Fruit fly (Drosophila melanogaster) whole organism, pupa: Measurements from ENCODE around the gene SelT.

Experiments
- CG10348 ChIP-seq: fragments of 200-800 bp; sonication (Bioruptor generic); IDR thresholded peaks from 2 replicates; pipeline ENCODE4 v1.3.6; 2022; ENCODE audit warnings: missing biosample characterization, missing genetic modification characterization
- CG12605 ChIP-seq: fragments of 200-800 bp; sonication (Bioruptor generic); IDR thresholded peaks from 2 replicates; pipeline ENCODE4 v1.3.6; 2022; ENCODE audit warnings: missing biosample characterization, missing genetic modification characterization
- CG13204 ChIP-seq: fragments of 200-800 bp; sonication (Bioruptor generic); optimal IDR thresholded peaks from 2 replicates; lab custom pipeline; 2018; ENCODE audit warnings: missing biosample characterization, mild to moderate bottlenecking, missing genetic modification characterization, moderate library complexity
- CG14655 ChIP-seq: fragments of 200-800 bp; sonication (Bioruptor generic); optimal IDR thresholded peaks from 3 replicates; lab custom pipeline; 2017; ENCODE audit warnings: mild to moderate bottlenecking, missing biosample characterization, missing genetic modification reagents, missing genetic modification characterization
- CG15710 ChIP-seq: fragments of 200-800 bp; sonication (Bioruptor generic); optimal IDR thresholded peaks from 2 replicates; lab custom pipeline; 2018; ENCODE audit warnings: missing biosample characterization, mild to moderate bottlenecking, missing genetic modification characterization, moderate library complexity
- CG17806 ChIP-seq: fragments of 200-800 bp; sonication (Bioruptor generic); optimal IDR thresholded peaks from 2 replicates; lab custom pipeline; 2018; ENCODE audit warnings: missing biosample characterization, mild to moderate bottlenecking, missing genetic modification characterization, moderate library complexity
- CG32121 ChIP-seq: fragments of 200-800 bp; sonication (Bioruptor generic); IDR thresholded peaks from 2 replicates; pipeline ENCODE4 v1.3.6; 2022; ENCODE audit warnings: missing biosample characterization, missing genetic modification characterization
- CG34367 ChIP-seq: fragments of 200-800 bp; sonication (Bioruptor generic); optimal IDR thresholded peaks from 2 replicates; lab custom pipeline; 2018; ENCODE audit warnings: missing biosample characterization, mild to moderate bottlenecking, missing genetic modification characterization
- CG4496 ChIP-seq: fragments of 200-800 bp; sonication (Bioruptor generic); IDR thresholded peaks from 3 replicates; pipeline ENCODE4 v1.3.6; 2022; ENCODE audit warnings: missing biosample characterization, missing genetic modification characterization
- CG8159 ChIP-seq: fragments of 200-800 bp; sonication (Bioruptor generic); optimal IDR thresholded peaks from 3 replicates; lab custom pipeline; 2018; ENCODE audit warnings: missing biosample characterization, mild to moderate bottlenecking, missing genetic modification characterization, moderate library complexity
- CG8301 ChIP-seq: fragments of 200-800 bp; sonication (Bioruptor generic); optimal IDR thresholded peaks from 2 replicates; lab custom pipeline; 2018; ENCODE audit warnings: missing biosample characterization, mild to moderate bottlenecking, missing genetic modification characterization
- CG9948 ChIP-seq: fragments of 200-800 bp; sonication (Bioruptor generic); optimal IDR thresholded peaks from 2 replicates; lab custom pipeline; 2018; ENCODE audit warnings: missing biosample characterization, mild to moderate bottlenecking, missing genetic modification characterization, moderate library complexity
- D1 ChIP-seq: fragments of 200-800 bp; sonication (Bioruptor generic); optimal IDR thresholded peaks from 2 replicates; lab custom pipeline; 2018; ENCODE audit warnings: missing biosample characterization, mild to moderate bottlenecking, missing genetic modification characterization, moderate library complexity
- EcR ChIP-seq: fragments of 200-800 bp; sonication (Bioruptor generic); optimal IDR thresholded peaks from 3 replicates; lab custom pipeline; 2019; ENCODE audit warnings: missing biosample characterization, missing genetic modification characterization, mild to moderate bottlenecking, moderate library complexity, missing genetic modification reagents
- Ets98B ChIP-seq: fragments of 200-800 bp; sonication (Bioruptor generic); IDR thresholded peaks from 2 replicates; pipeline ENCODE4 v1.3.6; 2022; ENCODE audit warnings: missing biosample characterization, missing genetic modification characterization
- Pif1A ChIP-seq: fragments of 200-800 bp; sonication (Bioruptor generic); optimal IDR thresholded peaks from 3 replicates; lab custom pipeline; 2016; ENCODE audit warnings: missing biosample characterization, missing genetic modification characterization
- Pif1B ChIP-seq: fragments of 200-800 bp; sonication (Bioruptor generic); optimal IDR thresholded peaks from 3 replicates; lab custom pipeline; 2016; ENCODE audit warnings: missing biosample characterization, missing genetic modification characterization
- Snoo ChIP-seq: fragments of 200-800 bp; sonication (Bioruptor generic); optimal IDR thresholded peaks from 3 replicates; lab custom pipeline; 2017; ENCODE audit warnings: missing biosample characterization, mild to moderate bottlenecking, missing genetic modification characterization, inconsistent platforms
- fd96Ca ChIP-seq: fragments of 200-800 bp; sonication (Bioruptor generic); IDR thresholded peaks from 3 replicates; pipeline ENCODE4 v1.3.6; 2022; ENCODE audit warnings: missing biosample characterization, missing genetic modification characterization
- gl ChIP-seq: fragments of 200-800 bp; sonication (Bioruptor generic); optimal IDR thresholded peaks from 2 replicates; lab custom pipeline; 2018; ENCODE audit warnings: missing biosample characterization, mild to moderate bottlenecking, missing genetic modification characterization
- rn ChIP-seq: fragments of 200-800 bp; sonication (Bioruptor generic); IDR thresholded peaks from 2 replicates; pipeline ENCODE4 v1.3.6; 2022; ENCODE audit warnings: missing biosample characterization, missing genetic modification characterization

SelT gene

DNA sequence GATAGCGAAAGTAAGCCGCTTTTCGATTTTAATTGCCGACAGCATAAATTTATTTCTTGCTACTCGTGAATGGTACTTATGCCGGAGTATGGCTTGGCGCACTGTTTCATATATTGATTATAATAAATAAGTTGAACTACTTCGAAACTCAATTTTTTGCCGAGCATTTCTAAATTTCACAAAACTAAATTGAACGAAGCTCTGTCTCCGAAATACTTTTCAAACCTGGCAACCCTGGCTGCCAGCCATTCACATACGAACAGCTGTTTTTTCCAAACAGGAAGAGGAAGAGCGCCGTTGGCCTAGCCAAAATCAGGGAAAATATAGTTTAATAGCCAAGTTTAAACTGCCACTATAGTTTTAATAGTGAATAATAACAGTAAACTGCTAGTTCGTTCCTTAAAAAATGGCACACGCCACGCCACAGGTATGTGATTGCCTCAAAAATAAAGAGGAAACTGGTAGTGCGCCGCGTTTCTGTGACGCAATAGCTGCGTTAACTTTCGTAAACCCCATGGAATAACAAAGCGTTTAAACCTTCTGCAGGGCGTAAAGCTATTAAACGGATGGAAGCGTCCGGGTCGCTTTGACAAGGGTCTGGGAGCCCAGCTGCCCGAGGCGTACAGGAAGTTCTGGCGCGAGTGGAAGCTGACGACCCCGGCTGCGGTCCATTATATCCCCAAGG, 36.8 kb upstream of the SelT start, which contains the start of gene mRpL28:
TSS of gene mRpL28 (plus strand) at position 246 of the 685 bp plus-strand sequence.
- TF ChIP-seq CG9948 = no peak
- TF ChIP-seq CG8159 = no peak
- TF ChIP-seq CG12605 (GFP tag; lab: Robert Waterston, UW) = no peak
- TF ChIP-seq CG15710 = no peak
- no peak for TF ChIP-seq Pif1A
- TF ChIP-seq CG17806 (tag; lab: Kevin White, UChicago) = no peak
- no peak for TF ChIP-seq D1 (tag; lab: Kevin White, UChicago)
- TF ChIP-seq fd96Ca (GFP tag; lab: Robert Waterston, UW) = peak; percentile 18; the same call in 1 of the 3 replicates
- TF ChIP-seq Ets98B (GFP tag; lab: Robert Waterston, UW) = no peak
- TF ChIP-seq rn (GFP tag; lab: Robert Waterston, UW) = no peak
- TF ChIP-seq Snoo (tag; lab: Kevin White, UChicago) = no peak
- TF ChIP-seq CG32121 = no peak
- no peak for TF ChIP-seq CG8301
- TF ChIP-seq CG10348 (GFP tag; lab: Robert Waterston, UW) = no peak
- TF ChIP-seq gl (tag; lab: Kevin White, UChicago) = no peak
- 0 out of 3 replicates have a peak, but pooled peaks have one; percentile 24 for TF ChIP-seq CG4496 (GFP tag; lab: Robert Waterston, UW)
- TF ChIP-seq Pif1B (GFP tag; lab: Kevin White, UChicago) = no peak
- no peak for TF ChIP-seq CG34367
- TF ChIP-seq CG13204 (GFP tag; lab: Kevin White, UChicago) = no peak
- peak; percentile 70 for TF ChIP-seq EcR (GFP tag; lab: Kevin White, UChicago)
- TF ChIP-seq CG14655 (GFP tag; lab: Kevin White, UChicago) = no peak

DNA sequence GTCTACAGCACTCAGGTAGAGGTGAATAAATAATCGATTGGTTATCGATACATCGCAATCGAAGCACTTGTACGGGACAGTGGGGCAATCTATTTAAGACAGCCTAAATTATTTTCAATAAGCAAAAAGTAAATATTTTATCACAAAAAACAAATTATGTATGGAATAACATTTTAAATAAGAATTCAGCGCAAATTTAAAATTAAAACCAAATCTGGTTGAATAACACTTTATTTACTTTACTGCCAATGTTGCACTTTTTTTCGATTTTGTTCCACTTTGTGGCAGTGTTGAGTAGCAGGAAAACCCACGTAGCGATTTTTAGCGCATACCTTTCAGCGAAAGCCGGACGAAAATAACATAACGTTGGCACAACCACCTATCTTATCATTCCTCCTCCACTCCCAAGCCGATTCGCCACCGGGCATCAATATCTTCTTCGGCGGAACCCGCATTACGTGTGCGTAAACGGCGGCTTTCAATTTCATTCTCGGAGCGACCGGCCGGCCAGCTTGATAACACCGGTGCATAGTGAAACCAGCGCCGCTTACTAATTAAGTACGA, 33.7 kb upstream of the SelT start, which contains the start of the genes Gmd and CG3792:
TSS of gene Gmd (minus strand) at position 36 of the 564 bp plus-strand sequence.
TSS of gene CG3792 (plus strand) at position 325 of the 564 bp plus-strand sequence.
- TF ChIP-seq CG17806 (tag; lab: Kevin White, UChicago) (peak; percentile 91), CG15710 (peak; percentile 87), CG32121 (peak; percentile 95), Pif1B (GFP tag; lab: Kevin White, UChicago) (no peak), CG14655 (GFP tag; lab: Kevin White, UChicago) (no peak), Snoo (tag; lab: Kevin White, UChicago) (peak; percentile 89), CG13204 (GFP tag; lab: Kevin White, UChicago) (no peak), D1 (tag; lab: Kevin White, UChicago) (no peak), Ets98B (GFP tag; lab: Robert Waterston, UW) (peak; percentile 94), EcR (GFP tag; lab: Kevin White, UChicago) (peak; percentile 6), rn (GFP tag; lab: Robert Waterston, UW) (peak; percentile 87), CG34367 (peak; percentile 85), CG9948 (peak; percentile 89), CG10348 (GFP tag; lab: Robert Waterston, UW) (peak; percentile 87), Pif1A (no peak), CG8301 (peak; percentile 92), CG8159 (peak; percentile 95), gl (tag; lab: Kevin White, UChicago) (peak; percentile 81), CG12605 (GFP tag; lab: Robert Waterston, UW) (peak; percentile 89), CG4496 (GFP tag; lab: Robert Waterston, UW) (peak; percentile 97), fd96Ca (GFP tag; lab: Robert Waterston, UW) (peak; percentile 84)
- TF ChIP-seq, all 21 proteins: peak for 16

DNA sequence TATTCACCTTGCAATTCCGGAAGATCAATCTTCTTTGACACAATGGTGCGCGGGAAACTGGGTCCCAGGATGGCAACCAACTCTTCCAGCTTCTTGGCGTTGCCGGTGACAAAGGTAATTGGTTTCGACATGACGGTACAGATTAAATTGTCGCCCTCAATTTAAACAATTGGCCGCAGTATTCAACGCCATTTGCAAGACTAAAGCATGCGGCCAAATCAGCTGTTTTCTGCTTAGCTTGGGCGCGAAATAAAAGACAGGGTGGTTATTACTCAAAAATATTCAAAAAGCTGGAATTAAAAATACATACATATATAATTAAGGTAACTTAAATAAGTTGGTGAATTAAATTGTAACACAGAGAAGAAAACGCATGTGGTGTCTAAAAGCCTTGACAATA, 31.6 kb upstream of the SelT start, which contains the start of gene CG8891:
TSS of gene CG8891 (minus strand) at position 242 of the 400 bp plus-strand sequence.
- TF ChIP-seq D1 (tag; lab: Kevin White, UChicago) (no peak), fd96Ca (GFP tag; lab: Robert Waterston, UW) (no peak), CG13204 (GFP tag; lab: Kevin White, UChicago) (no peak), gl (tag; lab: Kevin White, UChicago) (no peak), CG4496 (GFP tag; lab: Robert Waterston, UW) (no peak), rn (GFP tag; lab: Robert Waterston, UW) (no peak), CG14655 (GFP tag; lab: Kevin White, UChicago) (no peak), Snoo (tag; lab: Kevin White, UChicago) (no peak), CG9948 (no peak), EcR (GFP tag; lab: Kevin White, UChicago) (no peak), CG10348 (GFP tag; lab: Robert Waterston, UW) (no peak), CG8301 (no peak), CG32121 (no peak), CG34367 (no peak), CG15710 (no peak), Pif1A (no peak), CG17806 (tag; lab: Kevin White, UChicago) (no peak)
- TF ChIP-seq, all 21 proteins: peak for 0

DNA sequence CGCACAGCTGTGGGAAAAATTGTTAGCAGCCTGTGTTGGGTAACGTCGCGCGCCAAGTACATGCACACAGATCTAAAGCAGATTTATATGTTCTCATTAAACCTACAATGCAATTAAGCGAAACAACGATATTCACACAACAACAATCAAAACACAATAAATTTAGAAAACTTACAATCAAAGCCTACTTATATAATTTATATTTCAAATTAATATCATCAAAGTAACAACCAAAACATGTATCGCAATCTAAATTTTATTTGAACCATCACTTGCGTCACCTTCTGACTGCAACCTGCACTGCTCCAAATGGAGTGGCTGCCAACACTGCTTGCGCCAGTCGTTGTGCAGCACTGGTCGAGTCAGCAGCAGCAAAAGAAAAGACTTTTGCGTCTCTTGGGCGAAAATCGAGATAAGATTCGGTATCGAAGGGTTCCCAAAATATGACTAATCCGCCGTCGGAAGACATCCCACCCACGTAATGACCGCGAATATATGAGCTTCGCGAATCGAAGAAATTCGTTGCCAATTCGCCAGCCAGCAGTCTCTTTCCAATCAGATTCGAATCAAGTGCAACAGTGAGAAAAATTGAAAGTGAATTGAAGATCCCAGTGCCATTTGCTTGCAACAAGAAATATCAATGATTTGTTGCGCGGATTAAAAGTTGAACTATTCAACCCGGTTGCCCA, 29.3 kb upstream of the SelT start, which contains the start of the genes CG8892 and CG34126:
TSS of gene CG8892 (minus strand) at position 315 of the 689 bp plus-strand sequence.
TSS of gene CG34126 (plus strand) at position 337 of the 689 bp plus-strand sequence.
- TF ChIP-seq CG9948 (peak; percentile 95), CG14655 (GFP tag; lab: Kevin White, UChicago) (peak; percentile 96), D1 (tag; lab: Kevin White, UChicago) (no peak), CG17806 (tag; lab: Kevin White, UChicago) (peak; percentile 94), CG34367 (peak; percentile 90), fd96Ca (GFP tag; lab: Robert Waterston, UW) (peak; percentile 95), Pif1B (GFP tag; lab: Kevin White, UChicago) (peak; percentile 91), Snoo (tag; lab: Kevin White, UChicago) (peak; percentile 97), EcR (GFP tag; lab: Kevin White, UChicago) (no peak), CG8159 (peak; percentile 96), Ets98B (GFP tag; lab: Robert Waterston, UW) (peak; percentile 86), Pif1A (peak; percentile 94), CG10348 (GFP tag; lab: Robert Waterston, UW) (peak; percentile 89), CG4496 (GFP tag; lab: Robert Waterston, UW) (peak; percentile 93), gl (tag; lab: Kevin White, UChicago) (peak; percentile 83), rn (GFP tag; lab: Robert Waterston, UW) (peak; percentile 93), CG15710 (peak; percentile 97), CG8301 (peak; percentile 93), CG13204 (GFP tag; lab: Kevin White, UChicago) (peak; percentile 72), CG32121 (peak; percentile 91), CG12605 (GFP tag; lab: Robert Waterston, UW) (peak; percentile 75)
